Worm (Caenorhabditis elegans) whole organism, L4 larva: ENCODE results near the gene F54H12.8.
"Not testable (repeated sequence)": the region's sequence is repeated elsewhere in the genome, so short reads cannot be mapped to it uniquely, and the experiment has no call there.

Experiments used
- F26F4.8 ChIP-seq: fragments of 200-800 bp; sonication (Bioruptor generic); conservative IDR thresholded peaks from 2 replicates; pipeline ENCODE4 v1.3.6; 2022; ENCODE audit warnings: missing genetic modification characterization, missing compliant biosample characterization
- Y105C5A.15 ChIP-seq: fragments of 200-800 bp; sonication (Bioruptor generic); IDR thresholded peaks from 2 replicates; pipeline ENCODE4 v1.3.6; 2022; ENCODE audit warnings: missing genetic modification characterization, missing compliant biosample characterization
- Y5F2A.4 ChIP-seq: fragments of 200-800 bp; sonication (Bioruptor generic); optimal IDR thresholded peaks from 2 replicates; lab custom pipeline; 2018; ENCODE audit warnings: mild to moderate bottlenecking, missing genetic modification characterization, missing compliant biosample characterization
- daf-19 ChIP-seq: fragments of 200-800 bp; sonication (Bioruptor generic); conservative IDR thresholded peaks from 2 replicates; pipeline ENCODE4 v1.3.6; 2022; ENCODE audit warnings: missing genetic modification characterization, missing compliant biosample characterization
- daf-8 ChIP-seq: fragments of 200-800 bp; sonication (Bioruptor generic); IDR thresholded peaks from 2 replicates; pipeline ENCODE4 v1.3.6; 2022; ENCODE audit warnings: missing genetic modification characterization, missing compliant biosample characterization
- nhr-11 ChIP-seq: fragments of 150-350 bp; optimal IDR thresholded peaks from 2 replicates; lab custom pipeline; 2014; ENCODE audit warnings: missing biosample characterization, missing genetic modification characterization
- nhr-42 ChIP-seq: fragments of 200-800 bp; sonication (Bioruptor generic); IDR thresholded peaks from 2 replicates; pipeline ENCODE4 v1.3.6; 2022; ENCODE audit warnings: missing genetic modification characterization, missing compliant biosample characterization
- nhr-77 ChIP-seq: fragments of 150-350 bp; optimal IDR thresholded peaks from 2 replicates; lab custom pipeline; 2014; ENCODE audit warnings: missing biosample characterization, missing genetic modification characterization
- snpc-4 ChIP-seq: fragments of 150-350 bp; optimal IDR thresholded peaks from 2 replicates; lab custom pipeline; 2014; ENCODE audit warnings: missing biosample characterization, missing genetic modification characterization
- zfp-2 ChIP-seq: sonication (generic microtip); optimal IDR thresholded peaks from 2 replicates; lab custom pipeline; 2016; ENCODE audit warnings: mild to moderate bottlenecking, missing genetic modification characterization, missing compliant biosample characterization

- not testable (repeated sequence) for TF ChIP-seq Y5F2A.4; nhr-42; daf-8 (GFP tag; lab: Robert Waterston, UW); daf-19 (GFP tag; lab: Robert Waterston, UW); zfp-2; nhr-77 (tag; lab: Kevin White, UChicago); snpc-4 (tag; lab: Kevin White, UChicago); nhr-11 (tag; lab: Kevin White, UChicago)
- TF ChIP-seq F26F4.8 (GFP tag; lab: Robert Waterston, UW), result peak; percentile 95
- 0 out of 2 replicates have a peak, but pooled peaks have one; percentile 66 for TF ChIP-seq Y105C5A.15 (GFP tag; lab: Robert Waterston, UW)
These were observed 15.2 kb downstream of the F54H12.8 start for ce11 chrIII:7953688-7954313.
